Fruit fly (Drosophila melanogaster): ENCODE data around the gene CG33189.

CG33189 gene

DNA sequence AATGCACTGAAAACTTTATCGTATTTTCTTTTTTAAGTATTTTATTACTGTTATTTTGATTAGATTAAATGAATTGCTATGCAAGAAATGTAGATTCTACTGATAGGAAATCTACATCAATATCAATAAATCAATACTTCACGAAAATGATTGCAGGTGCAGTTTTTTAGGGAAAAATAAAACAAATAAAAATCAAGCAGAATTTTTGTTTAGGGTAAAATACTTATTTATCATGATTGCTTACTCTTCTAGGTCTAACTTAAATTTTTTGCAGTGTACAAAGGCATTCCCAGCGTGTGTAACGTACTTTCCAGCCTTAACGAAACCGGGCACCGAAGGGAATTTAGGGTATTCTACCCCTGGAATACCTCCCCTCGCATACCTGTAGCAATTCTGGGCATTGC, 27.9 kb upstream of the CG33189 start (continued):
- TF ChIP-seq CG8359 (GFP tag; optimal IDR thresholded peaks at IDR 0.05; ENCODE audit: borderline replicate concordance) (peak; percentile 88), vfl (GFP tag; optimal IDR thresholded peaks at IDR 0.05) (peak; percentile 60), z (GFP tag; IDR thresholded peaks at IDR 0.05) (no peak), ham (GFP tag; IDR thresholded peaks at IDR 0.05) (no peak), CG18764 (GFP tag; optimal IDR thresholded peaks at IDR 0.05) (peak; percentile 68), Sin3A (optimal IDR thresholded peaks at IDR 0.05) (no peak), CG17361 (GFP tag; IDR thresholded peaks at IDR 0.05) (peak; percentile 90), pum (GFP tag; optimal IDR thresholded peaks at IDR 0.05) (peak; percentile 63), CG16863 (GFP tag; optimal IDR thresholded peaks at IDR 0.05) (peak; percentile 61), Tbp (GFP tag; optimal IDR thresholded peaks at IDR 0.05) (no peak), chif (GFP tag; optimal IDR thresholded peaks at IDR 0.05) (peak; percentile 58 to 79), Ravus (GFP tag; IDR thresholded peaks at IDR 0.05) (no peak), da (GFP tag; optimal IDR thresholded peaks at IDR 0.05) (peak; percentile 74), gt (GFP tag; IDR thresholded peaks at IDR 0.05) (no peak), chn (GFP tag; optimal IDR thresholded peaks at IDR 0.05) (no peak), cad (GFP tag; optimal IDR thresholded peaks at IDR 0.05) (no peak), CG33557 (GFP tag; optimal IDR thresholded peaks at IDR 0.05) (peak; percentile 96), eyg (GFP tag; optimal IDR thresholded peaks at IDR 0.05) (no peak), stc (GFP tag; IDR thresholded peaks at IDR 0.05) (no peak), CG30431 (GFP tag; optimal IDR thresholded peaks at IDR 0.05) (peak; percentile 71), CG18011 (GFP tag; optimal IDR thresholded peaks at IDR 0.05) (no peak), slou (GFP tag; optimal IDR thresholded peaks at IDR 0.05) (peak; percentile 41), ci (GFP tag; IDR thresholded peaks at IDR 0.05) (0 out of 3 replicates have a peak, but pooled peaks have one; percentile 17), sug (tag; optimal IDR thresholded peaks at IDR 0.05) (no peak), CG11723 (GFP tag; optimal IDR thresholded peaks at IDR 0.05) (peak; percentile 49), CG34224 (GFP tag; IDR thresholded peaks at IDR 0.05; ENCODE audit: partially characterized antibody) (no peak), Camta (GFP tag; optimal IDR thresholded peaks at IDR 0.05) (peak; percentile 60), tin (GFP tag; optimal IDR thresholded peaks at IDR 0.05) (peak; percentile 66), br (optimal IDR thresholded peaks at IDR 0.05) (no peak), jumu (GFP tag; optimal IDR thresholded peaks at IDR 0.05) (no peak), maf-S (GFP tag; optimal IDR thresholded peaks at IDR 0.05) (peak; percentile 18), CG32767 (GFP tag; IDR thresholded peaks at IDR 0.05) (0 out of 2 replicates have a peak, but pooled peaks have one; percentile 34), Hr39 (optimal IDR thresholded peaks at IDR 0.05) (no peak), CG17186 (GFP tag; optimal IDR thresholded peaks at IDR 0.05) (no peak), lmd (GFP tag; IDR thresholded peaks at IDR 0.05) (peak; percentile 27; the same call in 1 of the 2 replicates), gro (GFP tag; optimal IDR thresholded peaks at IDR 0.05) (no peak), E2f1 (GFP tag; IDR thresholded peaks at IDR 0.05) (peak; percentile 31; the same call in 1 of the 2 replicates), CG1024 (GFP tag; IDR thresholded peaks at IDR 0.05) (no peak), Antp (GFP tag; optimal IDR thresholded peaks at IDR 0.05) (peak; percentile 37), zfh2 (GFP tag; optimal IDR thresholded peaks at IDR 0.05) (no peak), oc (tag; optimal IDR thresholded peaks at IDR 0.05) (peak; percentile 27), Hr78 (GFP tag; optimal IDR thresholded peaks at IDR 0.05) (peak in 1 of 2 experiments; percentile 31), CG3726 (GFP tag; IDR thresholded peaks at IDR 0.05) (no peak), cg (GFP tag; optimal IDR thresholded peaks at IDR 0.05) (no peak), CG10543 (GFP tag; optimal IDR thresholded peaks at IDR 0.05) (no peak), sd (tag; optimal IDR thresholded peaks at IDR 0.05) (peak; percentile 51), D (optimal IDR thresholded peaks at IDR 0.05) (no peak), D (GFP tag; optimal IDR thresholded peaks at IDR 0.05) (peak; percentile 86), dan (GFP tag; IDR thresholded peaks at IDR 0.05) (no peak; the same call in 1 of the 2 replicates), CHES-1-like (GFP tag; optimal IDR thresholded peaks at IDR 0.05) (peak; percentile 24), CG10654 (GFP tag; optimal IDR thresholded peaks at IDR 0.05) (peak; percentile 59), CG31441 (GFP tag; IDR thresholded peaks at IDR 0.05) (peak; percentile 89), CG12942 (GFP tag; optimal IDR thresholded peaks at IDR 0.05) (peak; percentile 52), HmgZ (tag; optimal IDR thresholded peaks at IDR 0.05) (no peak)

All from whole organism, embryonic.